Fruit fly (Drosophila melanogaster) whole organism, pupa: ENCODE results near the gene CG44422.

Source experiments
- CG13204 ChIP-seq: fragments of 200-800 bp; sonication (Bioruptor generic); optimal IDR thresholded peaks from 2 replicates; lab custom pipeline; 2018; ENCODE audit warnings: missing biosample characterization, mild to moderate bottlenecking, missing genetic modification characterization, moderate library complexity
- CG17806 ChIP-seq: fragments of 200-800 bp; sonication (Bioruptor generic); optimal IDR thresholded peaks from 2 replicates; lab custom pipeline; 2018; ENCODE audit warnings: missing biosample characterization, mild to moderate bottlenecking, missing genetic modification characterization, moderate library complexity
- CG32121 ChIP-seq: fragments of 200-800 bp; sonication (Bioruptor generic); IDR thresholded peaks from 2 replicates; pipeline ENCODE4 v1.3.6; 2022; ENCODE audit warnings: missing biosample characterization, missing genetic modification characterization
- CG34367 ChIP-seq: fragments of 200-800 bp; sonication (Bioruptor generic); optimal IDR thresholded peaks from 2 replicates; lab custom pipeline; 2018; ENCODE audit warnings: missing biosample characterization, mild to moderate bottlenecking, missing genetic modification characterization
- CG8159 ChIP-seq: fragments of 200-800 bp; sonication (Bioruptor generic); optimal IDR thresholded peaks from 3 replicates; lab custom pipeline; 2018; ENCODE audit warnings: missing biosample characterization, mild to moderate bottlenecking, missing genetic modification characterization, moderate library complexity
- CG8301 ChIP-seq: fragments of 200-800 bp; sonication (Bioruptor generic); optimal IDR thresholded peaks from 2 replicates; lab custom pipeline; 2018; ENCODE audit warnings: missing biosample characterization, mild to moderate bottlenecking, missing genetic modification characterization
- CG9948 ChIP-seq: fragments of 200-800 bp; sonication (Bioruptor generic); optimal IDR thresholded peaks from 2 replicates; lab custom pipeline; 2018; ENCODE audit warnings: missing biosample characterization, mild to moderate bottlenecking, missing genetic modification characterization, moderate library complexity
- D1 ChIP-seq: fragments of 200-800 bp; sonication (Bioruptor generic); optimal IDR thresholded peaks from 2 replicates; lab custom pipeline; 2018; ENCODE audit warnings: missing biosample characterization, mild to moderate bottlenecking, missing genetic modification characterization, moderate library complexity
- EcR ChIP-seq: fragments of 200-800 bp; sonication (Bioruptor generic); optimal IDR thresholded peaks from 3 replicates; lab custom pipeline; 2019; ENCODE audit warnings: missing biosample characterization, missing genetic modification characterization, mild to moderate bottlenecking, moderate library complexity, missing genetic modification reagents
- Pif1A ChIP-seq: fragments of 200-800 bp; sonication (Bioruptor generic); optimal IDR thresholded peaks from 3 replicates; lab custom pipeline; 2016; ENCODE audit warnings: missing biosample characterization, missing genetic modification characterization
- fd96Ca ChIP-seq: fragments of 200-800 bp; sonication (Bioruptor generic); IDR thresholded peaks from 3 replicates; pipeline ENCODE4 v1.3.6; 2022; ENCODE audit warnings: missing biosample characterization, missing genetic modification characterization
- gl ChIP-seq: fragments of 200-800 bp; sonication (Bioruptor generic); optimal IDR thresholded peaks from 2 replicates; lab custom pipeline; 2018; ENCODE audit warnings: missing biosample characterization, mild to moderate bottlenecking, missing genetic modification characterization

DNA sequence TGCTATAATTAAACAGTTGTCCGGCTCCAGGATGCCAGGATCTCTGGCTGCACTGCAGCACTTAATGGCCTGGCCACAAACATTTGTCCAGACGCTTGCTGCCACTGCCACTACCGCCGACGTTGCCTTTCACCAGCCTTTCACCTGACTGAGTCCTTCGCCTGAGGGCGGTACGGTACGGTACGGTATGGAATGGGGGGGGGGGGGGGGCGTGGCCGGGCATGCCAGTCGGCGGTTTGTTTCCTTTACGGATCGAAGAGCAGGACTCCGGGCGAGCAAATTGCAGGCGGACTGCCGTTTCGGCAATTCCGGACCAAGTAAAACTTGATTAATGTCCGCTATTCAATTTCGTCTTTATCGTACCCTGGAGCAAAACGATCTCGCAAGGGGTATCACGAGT is 99.5 kb downstream of the CG44422 start:
- TF ChIP-seq CG13204 (GFP tag; lab: Kevin White, UChicago), result no peak
- no peak for TF ChIP-seq CG17806 (tag; lab: Kevin White, UChicago)
- no peak for TF ChIP-seq CG9948 (tag; lab: Kevin White, UChicago)
- no peak for TF ChIP-seq CG34367 (tag; lab: Kevin White, UChicago)
- TF ChIP-seq fd96Ca (GFP tag; lab: Robert Waterston, UW), result no peak
- no peak for TF ChIP-seq D1
- TF ChIP-seq CG8159 (tag; lab: Kevin White, UChicago), result no peak
- no peak for TF ChIP-seq CG8301 (tag; lab: Kevin White, UChicago)
- TF ChIP-seq Pif1A (GFP tag; lab: Kevin White, UChicago), result no peak
- TF ChIP-seq gl (tag; lab: Kevin White, UChicago), result no peak
- no peak for TF ChIP-seq CG32121 (GFP tag; lab: Robert Waterston, UW)
- TF ChIP-seq EcR (GFP tag; lab: Kevin White, UChicago), result no peak
